Fruit fly (Drosophila melanogaster): ENCODE data around the gene CG9588.
A peak's percentile ranks its signal among the peaks of the same experiment; 100 is the strongest.

dm6 chr3R:13716827-13717226 is 40.3 kb upstream of the CG9588 start:
- TF ChIP-seq OdsH (GFP tag; optimal IDR thresholded peaks at IDR 0.05) (peak; percentile 12), pan (optimal IDR thresholded peaks at IDR 0.05) (no peak), fru (GFP tag; optimal IDR thresholded peaks at IDR 0.05) (peak; percentile 76), Abd-B (GFP tag; optimal IDR thresholded peaks at IDR 0.05) (no peak), HLH106 (tag; optimal IDR thresholded peaks at IDR 0.05) (peak; percentile 27), Hr83 (GFP tag; optimal IDR thresholded peaks at IDR 0.05; ENCODE audit: poor library complexity, severe bottlenecking) (no peak), tai (GFP tag; optimal IDR thresholded peaks at IDR 0.05) (no peak), CG9705 (GFP tag; optimal IDR thresholded peaks at IDR 0.05) (no peak), woc (GFP tag; optimal IDR thresholded peaks at IDR 0.05) (peak; percentile 56), br (GFP tag; optimal IDR thresholded peaks at IDR 0.05) (peak; percentile 51), ey (GFP tag; optimal IDR thresholded peaks at IDR 0.05) (peak; percentile 33), psq (GFP tag; optimal IDR thresholded peaks at IDR 0.05) (no peak), CrebA (GFP tag; optimal IDR thresholded peaks at IDR 0.05; ENCODE audit: borderline replicate concordance) (no peak)
